Fruit fly (Drosophila melanogaster): ENCODE data around the gene SKIP.
A peak's percentile ranks its signal among the peaks of the same experiment; 100 is the strongest.

Gene SKIP

dm6 chr3R:22133337-22134014 lies at the start of gene SKIP:
Gene SKIP, plus strand, starts transcription at chr3R:22133830.
- TF ChIP-seq sage (GFP tag; optimal IDR thresholded peaks at IDR 0.05) (peak; percentile 68), h (GFP tag; optimal IDR thresholded peaks at IDR 0.05) (no peak), lola (GFP tag; optimal IDR thresholded peaks at IDR 0.05) (no peak), N (GFP tag; optimal IDR thresholded peaks at IDR 0.05) (no peak), woc (GFP tag; optimal IDR thresholded peaks at IDR 0.05) (no peak), OdsH (GFP tag; optimal IDR thresholded peaks at IDR 0.05) (peak; percentile 14), Vsx2 (GFP tag; optimal IDR thresholded peaks at IDR 0.05; ENCODE audit: partially characterized antibody) (no peak), dl (GFP tag; optimal IDR thresholded peaks at IDR 0.05; ENCODE audit: insufficient read depth in 1 of 2, partially characterized antibody in 2 of 2) (no peak), jim (GFP tag; optimal IDR thresholded peaks at IDR 0.05) (no peak), tai (GFP tag; optimal IDR thresholded peaks at IDR 0.05) (peak; percentile 7), sv (GFP tag; optimal IDR thresholded peaks at IDR 0.05) (peak; percentile 6), Jra (GFP tag; optimal IDR thresholded peaks at IDR 0.05) (no peak), fru (GFP tag; optimal IDR thresholded peaks at IDR 0.05) (no peak), CG32264 (GFP tag; optimal IDR thresholded peaks at IDR 0.05) (no peak), Myc (optimal IDR thresholded peaks at IDR 0.05) (no peak), pan (optimal IDR thresholded peaks at IDR 0.05) (no peak), Hr83 (GFP tag; optimal IDR thresholded peaks at IDR 0.05; ENCODE audit: poor library complexity, severe bottlenecking) (peak; percentile 53), br (GFP tag; optimal IDR thresholded peaks at IDR 0.05) (peak; percentile 5), Abd-B (GFP tag; optimal IDR thresholded peaks at IDR 0.05) (no peak), Hr78 (GFP tag; optimal IDR thresholded peaks at IDR 0.05) (no peak), brk (GFP tag; optimal IDR thresholded peaks at IDR 0.05) (no peak), Hnf4 (GFP tag; optimal IDR thresholded peaks at IDR 0.05) (peak; percentile 44), ey (GFP tag; optimal IDR thresholded peaks at IDR 0.05) (no peak), HLH106 (tag; optimal IDR thresholded peaks at IDR 0.05) (no peak), rgr (GFP tag; optimal IDR thresholded peaks at IDR 0.05) (peak; percentile 21), dsf (GFP tag; optimal IDR thresholded peaks at IDR 0.05; ENCODE audit: borderline replicate concordance) (no peak), GATAd (GFP tag; optimal IDR thresholded peaks at IDR 0.05) (no peak), Mio (GFP tag; optimal IDR thresholded peaks at IDR 0.05) (no peak), foxo (GFP tag; optimal IDR thresholded peaks at IDR 0.05) (no peak), psq (GFP tag; optimal IDR thresholded peaks at IDR 0.05) (no peak), Dif (GFP tag; optimal IDR thresholded peaks at IDR 0.05; ENCODE audit: partially characterized antibody) (peak; percentile 65), CrebA (GFP tag; optimal IDR thresholded peaks at IDR 0.05; ENCODE audit: borderline replicate concordance) (peak; percentile 40), CG9705 (GFP tag; optimal IDR thresholded peaks at IDR 0.05) (no peak), Sp1 (GFP tag; optimal IDR thresholded peaks at IDR 0.05) (no peak), dmrt93B (GFP tag; optimal IDR thresholded peaks at IDR 0.05) (no peak), Rel (GFP tag; optimal IDR thresholded peaks at IDR 0.05) (peak; percentile 28), Rel (tag; optimal IDR thresholded peaks at IDR 0.05) (no peak), Dfd (GFP tag; optimal IDR thresholded peaks at IDR 0.05) (no peak)

DNA sequence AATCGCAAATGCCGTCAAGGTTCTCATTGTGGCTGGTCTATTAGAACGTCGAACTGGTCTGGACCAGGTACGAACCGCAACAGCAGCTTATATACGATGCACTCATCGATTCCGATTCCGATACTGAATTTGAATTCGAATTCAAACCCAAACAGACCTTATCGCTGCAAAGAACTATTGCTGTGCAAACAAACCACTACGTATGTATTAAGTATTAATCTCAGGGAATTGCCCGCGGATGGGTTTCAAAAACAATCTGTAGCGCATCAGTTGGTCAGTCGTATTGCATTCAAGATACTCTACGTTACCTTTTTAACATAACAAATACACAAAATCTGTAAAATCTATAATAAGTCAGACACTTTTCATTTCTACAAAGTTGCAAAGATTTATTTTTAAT lies 47.3 kb upstream of the SKIP start, which contains the start of gene BomT3:
Gene BomT3 (minus strand): TSS at position 101 of the 400 bp plus-strand sequence.
- TF ChIP-seq brk (GFP tag; optimal IDR thresholded peaks at IDR 0.05) (no peak), Dfd (GFP tag; optimal IDR thresholded peaks at IDR 0.05) (no peak), woc (GFP tag; optimal IDR thresholded peaks at IDR 0.05) (no peak), tai (GFP tag; optimal IDR thresholded peaks at IDR 0.05) (no peak), ey (GFP tag; optimal IDR thresholded peaks at IDR 0.05) (no peak), CrebA (GFP tag; optimal IDR thresholded peaks at IDR 0.05; ENCODE audit: borderline replicate concordance) (no peak), rgr (GFP tag; optimal IDR thresholded peaks at IDR 0.05) (no peak), Dif (GFP tag; optimal IDR thresholded peaks at IDR 0.05; ENCODE audit: partially characterized antibody) (no peak)

DNA sequence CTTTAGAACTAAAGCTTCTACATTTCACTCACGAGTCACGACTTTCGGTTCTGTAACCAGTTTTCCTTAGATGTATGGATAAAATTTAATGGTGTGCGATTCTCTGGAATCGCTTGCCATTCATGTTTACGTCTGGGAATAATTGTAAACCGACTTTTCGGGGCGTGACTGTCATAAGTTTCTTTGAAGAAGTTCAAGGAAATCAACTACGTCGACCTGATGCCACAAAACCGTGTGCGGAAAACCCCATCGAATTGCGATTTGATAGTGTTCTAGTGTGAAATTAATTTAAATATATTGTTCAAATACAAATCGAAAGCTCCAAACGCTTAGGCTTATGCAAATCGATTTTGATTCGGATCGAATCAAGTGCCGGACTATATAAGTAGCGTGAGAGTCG lies 46.9 kb upstream of the SKIP start, which contains the start of gene BomBc3:
Gene BomBc3 (plus strand): TSS at position 301 of the 400 bp plus-strand sequence.
- TF ChIP-seq Rel (GFP tag; optimal IDR thresholded peaks at IDR 0.05) (no peak), Rel (tag; optimal IDR thresholded peaks at IDR 0.05) (no peak), ey (GFP tag; optimal IDR thresholded peaks at IDR 0.05) (no peak), sv (GFP tag; optimal IDR thresholded peaks at IDR 0.05) (no peak), CG32264 (GFP tag; optimal IDR thresholded peaks at IDR 0.05) (no peak), sage (GFP tag; optimal IDR thresholded peaks at IDR 0.05) (no peak), fru (GFP tag; optimal IDR thresholded peaks at IDR 0.05) (no peak), Hr78 (GFP tag; optimal IDR thresholded peaks at IDR 0.05) (no peak), Hr83 (GFP tag; optimal IDR thresholded peaks at IDR 0.05; ENCODE audit: poor library complexity, severe bottlenecking) (no peak), dmrt93B (GFP tag; optimal IDR thresholded peaks at IDR 0.05) (no peak), h (GFP tag; optimal IDR thresholded peaks at IDR 0.05) (no peak)
